Fruit fly (Drosophila melanogaster) whole organism, adult: Measurements from ENCODE around the gene CG10254.
A peak's percentile ranks its signal among the peaks of the same experiment; 100 is the strongest.

Experiments used
- CG11617 ChIP-seq: fragments of 200-800 bp; sonication (Bioruptor generic); optimal IDR thresholded peaks from 2 replicates; lab custom pipeline; 2017; ENCODE audit warnings: mild to moderate bottlenecking, missing biosample characterization, missing genetic modification reagents, missing genetic modification characterization
- CG12768 ChIP-seq: fragments of 200-800 bp; sonication (Bioruptor generic); optimal IDR thresholded peaks from 2 replicates; lab custom pipeline; 2017; ENCODE audit warnings: missing biosample characterization, missing genetic modification characterization, mild to moderate bottlenecking, moderate library complexity, missing genetic modification reagents
- CG14711 ChIP-seq: fragments of 200-800 bp; sonication (Bioruptor generic); optimal IDR thresholded peaks from 2 replicates; lab custom pipeline; 2018; ENCODE audit warnings: missing biosample characterization, mild to moderate bottlenecking, missing genetic modification characterization, moderate library complexity
- CG1620 ChIP-seq: fragments of 200-800 bp; sonication (Bioruptor generic); optimal IDR thresholded peaks from 2 replicates; lab custom pipeline; 2016; ENCODE audit warnings: missing biosample characterization, missing genetic modification characterization
- CG33017 ChIP-seq: fragments of 200-800 bp; sonication (Bioruptor generic); optimal IDR thresholded peaks from 2 replicates; lab custom pipeline; 2018; ENCODE audit warnings: missing biosample characterization, mild to moderate bottlenecking, missing genetic modification characterization, moderate library complexity
- CG5204 ChIP-seq: fragments of 200-800 bp; sonication (Bioruptor generic); optimal IDR thresholded peaks from 2 replicates; lab custom pipeline; 2016; ENCODE audit warnings: missing biosample characterization, missing genetic modification characterization
- CG7045 ChIP-seq: fragments of 200-800 bp; sonication (Bioruptor generic); optimal IDR thresholded peaks from 2 replicates; lab custom pipeline; 2017; ENCODE audit warnings: missing biosample characterization, mild to moderate bottlenecking, missing genetic modification characterization
- CG7101 ChIP-seq: fragments of 200-800 bp; sonication (Bioruptor generic); optimal IDR thresholded peaks from 2 replicates; lab custom pipeline; 2018; ENCODE audit warnings: missing biosample characterization, mild to moderate bottlenecking, missing genetic modification characterization, moderate library complexity
- Clk ChIP-seq: fragments of 200-800 bp; sonication (Bioruptor generic); optimal IDR thresholded peaks from 2 replicates; lab custom pipeline; 2017; ENCODE audit warnings: missing biosample characterization, missing genetic modification characterization
- Crg-1 ChIP-seq: fragments of 200-800 bp; sonication (Bioruptor generic); optimal IDR thresholded peaks from 2 replicates; lab custom pipeline; 2016; ENCODE audit warnings: missing biosample characterization, missing genetic modification characterization
- Hr96 ChIP-seq: fragments of 200-800 bp; sonication (Bioruptor generic); optimal IDR thresholded peaks from 2 replicates; lab custom pipeline; 2016; ENCODE audit warnings: missing biosample characterization, missing genetic modification characterization
- Mnt ChIP-seq: fragments of 200-800 bp; sonication (Bioruptor generic); optimal IDR thresholded peaks from 2 replicates; lab custom pipeline; 2016; ENCODE audit warnings: missing biosample characterization, mild to moderate bottlenecking, missing genetic modification characterization
- bab1 ChIP-seq: fragments of 200-800 bp; sonication (Bioruptor generic); optimal IDR thresholded peaks from 3 replicates; lab custom pipeline; 2019; ENCODE audit warnings: missing biosample characterization, mild to moderate bottlenecking, missing genetic modification characterization, moderate library complexity
- cic ChIP-seq: fragments of 200-800 bp; sonication (Bioruptor generic); optimal IDR thresholded peaks from 2 replicates; lab custom pipeline; 2017; ENCODE audit warnings: missing biosample characterization, mild to moderate bottlenecking, missing genetic modification characterization, moderate library complexity
- cnc ChIP-seq, 2 experiments: fragments of >200 bp; optimal IDR thresholded peaks; 2 replicates each; lab custom pipeline; 2017
- kay ChIP-seq: fragments of 200-800 bp; sonication (Bioruptor generic); peaks from one replicate; lab custom pipeline; 2016; ENCODE audit warnings: missing biosample characterization, missing genetic modification characterization, borderline replicate concordance
- ovo ChIP-seq: fragments of 200-800 bp; sonication (Bioruptor generic); optimal IDR thresholded peaks from 2 replicates; lab custom pipeline; 2016; ENCODE audit warnings: missing biosample characterization, missing genetic modification characterization
- pad ChIP-seq: fragments of 200-800 bp; sonication (Bioruptor generic); optimal IDR thresholded peaks from 3 replicates; lab custom pipeline; 2017; ENCODE audit warnings: missing biosample characterization, missing genetic modification characterization, mild to moderate bottlenecking, moderate library complexity, missing genetic modification reagents
- tj ChIP-seq: fragments of 200-800 bp; sonication (Bioruptor generic); optimal IDR thresholded peaks from 3 replicates; lab custom pipeline; 2017; ENCODE audit warnings: missing biosample characterization, mild to moderate bottlenecking, missing genetic modification characterization, moderate library complexity
- toe ChIP-seq: fragments of 200-800 bp; sonication (Bioruptor generic); optimal IDR thresholded peaks from 2 replicates; lab custom pipeline; 2016; ENCODE audit warnings: missing biosample characterization, missing genetic modification characterization

Gene CG10254

DNA sequence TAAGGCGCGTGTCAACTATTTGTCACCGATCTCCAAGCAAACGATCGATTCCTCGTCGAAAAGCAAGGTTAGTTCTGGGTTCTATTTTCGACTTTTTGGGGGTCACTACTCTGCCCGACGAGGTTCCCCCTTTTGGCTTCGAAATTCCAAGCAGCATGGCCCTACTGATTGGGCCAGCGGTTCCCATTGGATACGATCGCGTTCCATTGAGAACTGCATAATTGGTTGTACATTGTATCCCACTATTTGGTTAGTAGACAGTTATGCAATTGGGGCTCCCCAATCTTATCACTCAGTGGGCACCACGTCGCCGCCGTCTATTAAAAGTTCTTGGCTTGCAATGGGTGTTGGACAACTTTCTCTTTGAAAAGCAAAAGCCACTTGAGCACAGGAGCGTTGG is 39.0 kb upstream of the CG10254 start:
- TF ChIP-seq Mnt (no peak), CG7045 (GFP tag; lab: Kevin White, UChicago) (no peak), CG12768 (GFP tag; lab: Kevin White, UChicago) (no peak), Clk (GFP tag; lab: Kevin White, UChicago) (no peak), kay (GFP tag; lab: Kevin White, UChicago) (no peak), ovo (GFP tag; lab: Kevin White, UChicago) (no peak), Crg-1 (GFP tag; lab: Kevin White, UChicago) (no peak), CG14711 (tag; lab: Kevin White, UChicago) (no peak), cic (GFP tag; lab: Kevin White, UChicago) (no peak), toe (GFP tag; lab: Kevin White, UChicago) (no peak), CG11617 (GFP tag; lab: Kevin White, UChicago) (no peak), CG7101 (no peak), pad (no peak), Hr96 (GFP tag; lab: Kevin White, UChicago) (no peak)

- TF ChIP-seq tj (GFP tag; lab: Kevin White, UChicago): peak; percentile 29
- TF ChIP-seq CG7101: no peak
- peak; percentile 24 for TF ChIP-seq cic (GFP tag; lab: Kevin White, UChicago)
- TF ChIP-seq CG5204 (GFP tag; lab: Kevin White, UChicago): no peak
- no peak for TF ChIP-seq cnc (optimal IDR thresholded peaks at IDR 0.05; lab: Kevin White, UChicago)
- TF ChIP-seq Crg-1 (GFP tag; lab: Kevin White, UChicago): peak; percentile 46
- no peak for TF ChIP-seq Clk (GFP tag; lab: Kevin White, UChicago)
- no peak for TF ChIP-seq CG12768 (GFP tag; lab: Kevin White, UChicago)
- no peak for TF ChIP-seq toe (GFP tag; lab: Kevin White, UChicago)
- TF ChIP-seq CG33017 (tag; lab: Kevin White, UChicago): peak; percentile 38
- TF ChIP-seq bab1 (GFP tag; lab: Kevin White, UChicago): peak; percentile 68
- no peak for TF ChIP-seq pad
- TF ChIP-seq kay (GFP tag; lab: Kevin White, UChicago): peak; percentile 99
- peak; percentile 3 for TF ChIP-seq CG14711 (tag; lab: Kevin White, UChicago)
- no peak for TF ChIP-seq CG1620 (GFP tag; lab: Kevin White, UChicago)
- TF ChIP-seq CG11617 (GFP tag; lab: Kevin White, UChicago): peak; percentile 29
- peak; percentile 28 for TF ChIP-seq Mnt
- TF ChIP-seq Hr96 (GFP tag; lab: Kevin White, UChicago): no peak
- no peak for TF ChIP-seq CG7045 (GFP tag; lab: Kevin White, UChicago)
- no peak for TF ChIP-seq ovo (GFP tag; lab: Kevin White, UChicago)
Measured at dm6 chr3R:23732990-23733512, 38.3 kb upstream of the CG10254 start, which contains the start of the genes Hmgcr and Rpn9. Gene Hmgcr (plus strand): TSS chr3R:23733324. Gene Rpn9 (minus strand): TSS chr3R:23733462.

dm6 chr3R:23732533-23732932 is 37.8 kb upstream of the CG10254 start:
- TF ChIP-seq kay (GFP tag; lab: Kevin White, UChicago): no peak
- peak; percentile 83 to 97 for TF ChIP-seq cnc (optimal IDR thresholded peaks at IDR 0.05; lab: Kevin White, UChicago)
- no peak for TF ChIP-seq CG11617 (GFP tag; lab: Kevin White, UChicago)
- TF ChIP-seq CG1620 (GFP tag; lab: Kevin White, UChicago): no peak
- TF ChIP-seq cic (GFP tag; lab: Kevin White, UChicago): no peak
- no peak for TF ChIP-seq CG7101

DNA sequence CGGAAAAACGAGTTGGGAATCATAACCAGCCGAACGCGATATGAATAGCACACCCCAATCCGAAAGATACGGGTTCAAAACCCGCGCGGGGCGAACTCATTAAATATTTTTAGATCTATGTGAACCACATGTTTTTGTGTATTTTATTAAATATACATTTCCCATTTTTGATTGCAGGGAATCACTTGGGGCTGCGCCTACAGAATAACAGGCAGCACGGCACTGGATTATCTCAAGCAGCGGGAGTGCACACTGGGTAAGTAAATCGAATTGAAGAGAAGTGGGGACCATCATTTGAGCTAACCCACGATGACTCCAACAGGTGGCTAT is 35.7 kb upstream of the CG10254 start:
- TF ChIP-seq CG1620 (GFP tag; lab: Kevin White, UChicago) (no peak), CG7101 (no peak), toe (GFP tag; lab: Kevin White, UChicago) (no peak), CG7045 (GFP tag; lab: Kevin White, UChicago) (no peak), cic (GFP tag; lab: Kevin White, UChicago) (no peak)

- TF ChIP-seq cic (GFP tag; lab: Kevin White, UChicago): peak; percentile 82
- peak; percentile 87 for TF ChIP-seq CG12768 (GFP tag; lab: Kevin White, UChicago)
- peak; percentile 10 for TF ChIP-seq CG7045 (GFP tag; lab: Kevin White, UChicago)
- no peak for TF ChIP-seq CG1620 (GFP tag; lab: Kevin White, UChicago)
- peak; percentile 12 for TF ChIP-seq pad
- no peak for TF ChIP-seq ovo (GFP tag; lab: Kevin White, UChicago)
- TF ChIP-seq kay (GFP tag; lab: Kevin White, UChicago): peak; percentile 18
- TF ChIP-seq Crg-1 (GFP tag; lab: Kevin White, UChicago): no peak
- no peak for TF ChIP-seq Hr96 (GFP tag; lab: Kevin White, UChicago)
- TF ChIP-seq CG11617 (GFP tag; lab: Kevin White, UChicago): peak; percentile 13
- no peak for TF ChIP-seq CG7101
- TF ChIP-seq Mnt: peak; percentile 5
- TF ChIP-seq bab1 (GFP tag; lab: Kevin White, UChicago): peak; percentile 33
- no peak for TF ChIP-seq Clk (GFP tag; lab: Kevin White, UChicago)
- TF ChIP-seq tj (GFP tag; lab: Kevin White, UChicago): peak; percentile 28
- TF ChIP-seq CG33017 (tag; lab: Kevin White, UChicago): peak; percentile 36
Measured at dm6 chr3R:23729632-23730471, 35.1 kb upstream of the CG10254 start.

DNA sequence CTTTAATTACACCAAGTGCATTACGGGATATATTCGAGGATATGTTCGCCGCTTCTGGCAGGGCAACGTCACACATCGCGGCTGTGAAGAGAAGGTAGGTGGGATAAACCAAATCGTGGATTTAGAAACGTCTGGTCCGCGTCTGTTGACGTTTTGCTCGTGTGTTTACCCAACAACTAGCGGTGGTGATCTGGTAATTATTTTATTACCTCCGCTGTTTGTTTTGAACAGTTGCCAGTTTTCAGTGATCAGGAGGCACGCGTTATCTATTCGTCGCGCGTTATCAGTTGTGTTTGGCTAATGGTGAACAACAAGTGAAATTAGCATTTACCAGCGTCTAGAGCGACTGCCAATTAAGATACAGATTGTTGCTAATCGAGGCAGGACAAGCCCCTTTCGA is 34.3 kb upstream of the CG10254 start:
- TF ChIP-seq Hr96 (GFP tag; lab: Kevin White, UChicago): no peak
- TF ChIP-seq CG11617 (GFP tag; lab: Kevin White, UChicago): peak; percentile 37
- TF ChIP-seq CG1620 (GFP tag; lab: Kevin White, UChicago): no peak
- peak; percentile 77 for TF ChIP-seq CG12768 (GFP tag; lab: Kevin White, UChicago)
- TF ChIP-seq tj (GFP tag; lab: Kevin White, UChicago): no peak
- peak; percentile 77 for TF ChIP-seq Crg-1 (GFP tag; lab: Kevin White, UChicago)
- TF ChIP-seq toe (GFP tag; lab: Kevin White, UChicago): peak; percentile 7
- peak; percentile 74 for TF ChIP-seq CG7045 (GFP tag; lab: Kevin White, UChicago)
- TF ChIP-seq cic (GFP tag; lab: Kevin White, UChicago): peak; percentile 91
- peak; percentile 71 for TF ChIP-seq CG7101
- peak; percentile 23 for TF ChIP-seq Clk (GFP tag; lab: Kevin White, UChicago)
- peak; percentile 65 for TF ChIP-seq ovo (GFP tag; lab: Kevin White, UChicago)
- TF ChIP-seq CG5204 (GFP tag; lab: Kevin White, UChicago): no peak
- peak; percentile 82 for TF ChIP-seq CG33017 (tag; lab: Kevin White, UChicago)
- no peak for TF ChIP-seq bab1 (GFP tag; lab: Kevin White, UChicago)
- peak; percentile 57 for TF ChIP-seq kay (GFP tag; lab: Kevin White, UChicago)
- TF ChIP-seq Mnt: peak; percentile 61
- peak; percentile 42 for TF ChIP-seq pad
- no peak for TF ChIP-seq cnc (optimal IDR thresholded peaks at IDR 0.05; lab: Kevin White, UChicago)
- TF ChIP-seq CG14711 (tag; lab: Kevin White, UChicago): peak; percentile 37
